Fruit fly (Drosophila melanogaster) whole organism, embryonic: ENCODE data around the gene CG9760.

ENCODE experiments used
- B-H2 ChIP-seq: fragments of 200-800 bp; sonication (Bioruptor generic); optimal IDR thresholded peaks from 2 replicates; lab custom pipeline; 2018; ENCODE audit warnings: missing biosample characterization, mild to moderate bottlenecking, missing genetic modification characterization
- Bdp1 ChIP-seq: fragments of 200-800 bp; sonication (Bioruptor generic); optimal IDR thresholded peaks from 3 replicates; lab custom pipeline; 2016; ENCODE audit warnings: missing biosample characterization, missing genetic modification characterization
- BtbVII ChIP-seq: fragments of 200-800 bp; sonication (Bioruptor generic); optimal IDR thresholded peaks from 3 replicates; lab custom pipeline; 2017; ENCODE audit warnings: missing biosample characterization, mild to moderate bottlenecking, missing genetic modification characterization
- CG14014 ChIP-seq: fragments of 200-800 bp; sonication (Bioruptor generic); IDR thresholded peaks from 2 replicates; pipeline ENCODE4 v1.3.6; 2022; ENCODE audit warnings: missing biosample characterization, missing genetic modification characterization
- CG14710 ChIP-seq: fragments of 200-800 bp; sonication (Bioruptor generic); optimal IDR thresholded peaks from 3 replicates; lab custom pipeline; 2019; ENCODE audit warnings: missing biosample characterization, mild to moderate bottlenecking, missing genetic modification characterization, moderate library complexity
- CG1602 ChIP-seq: fragments of 200-800 bp; sonication (Bioruptor generic); optimal IDR thresholded peaks from 3 replicates; lab custom pipeline; 2016; ENCODE audit warnings: missing biosample characterization, missing genetic modification characterization
- CG18262 ChIP-seq: fragments of 200-800 bp; optimal IDR thresholded peaks from 3 replicates; lab custom pipeline; 2019; ENCODE audit warnings: missing biosample characterization, mild to moderate bottlenecking, missing genetic modification characterization, moderate library complexity
- CG2116 ChIP-seq: fragments of 200-800 bp; sonication (Bioruptor generic); optimal IDR thresholded peaks from 3 replicates; lab custom pipeline; 2018; ENCODE audit warnings: missing biosample characterization, mild to moderate bottlenecking, missing genetic modification characterization
- CG2712 ChIP-seq: fragments of 200-800 bp; optimal IDR thresholded peaks from 3 replicates; lab custom pipeline; 2019; ENCODE audit warnings: missing biosample characterization, mild to moderate bottlenecking, missing genetic modification characterization, moderate library complexity
- CG2889 ChIP-seq: fragments of 200-800 bp; sonication (Bioruptor generic); IDR thresholded peaks from 3 replicates; pipeline ENCODE4 v1.3.6; 2022; ENCODE audit warnings: missing biosample characterization, missing genetic modification characterization
- CG30020 ChIP-seq: fragments of 200-800 bp; optimal IDR thresholded peaks from 2 replicates; lab custom pipeline; 2019; ENCODE audit warnings: missing biosample characterization, mild to moderate bottlenecking, missing genetic modification characterization, moderate library complexity
- CG31224 ChIP-seq: fragments of 200-800 bp; sonication (Bioruptor generic); IDR thresholded peaks from 2 replicates; pipeline ENCODE4 v1.3.6; 2022; ENCODE audit warnings: missing biosample characterization, missing genetic modification characterization
- CG3281 ChIP-seq: fragments of 200-800 bp; sonication (Bioruptor generic); optimal IDR thresholded peaks from 3 replicates; lab custom pipeline; 2017; ENCODE audit warnings: missing biosample characterization, mild to moderate bottlenecking, missing genetic modification characterization
- CG3847 ChIP-seq: fragments of 200-800 bp; sonication (Bioruptor generic); IDR thresholded peaks from 2 replicates; pipeline ENCODE4 v1.3.6; 2022; ENCODE audit warnings: missing biosample characterization, missing genetic modification characterization
- CG42726 ChIP-seq: fragments of 200-800 bp; sonication (Bioruptor generic); IDR thresholded peaks from 2 replicates; pipeline ENCODE4 v1.3.6; 2022; ENCODE audit warnings: missing biosample characterization, missing genetic modification characterization; ENCODE audit not compliant: partially characterized antibody
- CG4282 ChIP-seq: fragments of 200-800 bp; sonication (Bioruptor generic); optimal IDR thresholded peaks from 2 replicates; lab custom pipeline; 2016; ENCODE audit warnings: missing biosample characterization, missing genetic modification characterization
- CG4328 ChIP-seq: fragments of 200-800 bp; sonication (Bioruptor generic); optimal IDR thresholded peaks from 3 replicates; lab custom pipeline; 2017; ENCODE audit warnings: missing biosample characterization, missing genetic modification reagents, missing genetic modification characterization
- CG4404 ChIP-seq: fragments of 200-800 bp; sonication (Bioruptor generic); IDR thresholded peaks from 2 replicates; pipeline ENCODE4 v1.3.6; 2022; ENCODE audit warnings: missing biosample characterization, missing genetic modification characterization
- CG4854 ChIP-seq: fragments of 200-800 bp; sonication (Bioruptor generic); optimal IDR thresholded peaks from 2 replicates; lab custom pipeline; 2016; ENCODE audit warnings: missing biosample characterization, missing genetic modification characterization, inconsistent platforms
- CG5245 ChIP-seq: fragments of 200-800 bp; sonication (Bioruptor generic); optimal IDR thresholded peaks from 3 replicates; lab custom pipeline; 2016; ENCODE audit warnings: missing biosample characterization, missing genetic modification characterization
- CG6791 ChIP-seq: fragments of 200-800 bp; sonication (Bioruptor generic); IDR thresholded peaks from 3 replicates; pipeline ENCODE4 v1.3.6; 2022; ENCODE audit warnings: missing biosample characterization, missing genetic modification characterization; ENCODE audit not compliant: partially characterized antibody
- CG7372 ChIP-seq: fragments of 200-800 bp; sonication (Bioruptor generic); IDR thresholded peaks from 2 replicates; pipeline ENCODE4 v1.3.6; 2022; ENCODE audit warnings: missing biosample characterization, missing genetic modification characterization
- CG7745 ChIP-seq: fragments of 200-800 bp; sonication (Bioruptor generic); optimal IDR thresholded peaks from 2 replicates; lab custom pipeline; 2018; ENCODE audit warnings: missing biosample characterization, mild to moderate bottlenecking, missing genetic modification characterization, moderate library complexity
- CG7928 ChIP-seq: fragments of 200-800 bp; sonication (Bioruptor generic); optimal IDR thresholded peaks from 2 replicates; lab custom pipeline; 2017; ENCODE audit warnings: missing biosample characterization, mild to moderate bottlenecking, missing genetic modification characterization
- Deaf1 ChIP-seq: fragments of 200-800 bp; optimal IDR thresholded peaks from 3 replicates; lab custom pipeline; 2019; ENCODE audit warnings: missing biosample characterization, mild to moderate bottlenecking, missing genetic modification characterization, moderate library complexity
- Dip3 ChIP-seq: fragments of 200-800 bp; sonication (Bioruptor generic); optimal IDR thresholded peaks from 3 replicates; lab custom pipeline; 2016; ENCODE audit warnings: missing biosample characterization, missing genetic modification characterization
- Dll ChIP-seq: fragments of 200-800 bp; sonication (Bioruptor generic); IDR thresholded peaks from 4 replicates; pipeline ENCODE4 v1.3.6; 2022; ENCODE audit warnings: missing biosample characterization, missing genetic modification characterization; ENCODE audit not compliant: partially characterized antibody
- H2.0 ChIP-seq: fragments of 200-800 bp; sonication (Bioruptor generic); IDR thresholded peaks from 2 replicates; pipeline ENCODE4 v1.3.6; 2022; ENCODE audit warnings: missing biosample characterization, missing genetic modification characterization
- HHEX ChIP-seq: fragments of 200-800 bp; sonication (Bioruptor generic); optimal IDR thresholded peaks from 3 replicates; lab custom pipeline; 2017; ENCODE audit warnings: missing biosample characterization, mild to moderate bottlenecking, missing genetic modification characterization, missing genetic modification reagents
- Hmx ChIP-seq: fragments of 200-800 bp; sonication (Bioruptor generic); optimal IDR thresholded peaks from 2 replicates; lab custom pipeline; 2016; ENCODE audit warnings: missing biosample characterization, missing genetic modification characterization
- Lpt ChIP-seq: fragments of >200 bp; optimal IDR thresholded peaks from 2 replicates; lab custom pipeline; 2018; ENCODE audit warnings: missing biosample characterization, missing genetic modification characterization
- NC2α ChIP-seq: fragments of 200-800 bp; sonication (Bioruptor generic); optimal IDR thresholded peaks from 2 replicates; lab custom pipeline; 2016; ENCODE audit warnings: missing biosample characterization, missing genetic modification characterization
- Ptx1 ChIP-seq: fragments of 200-800 bp; sonication (Bioruptor generic); IDR thresholded peaks from 2 replicates; pipeline ENCODE4 v1.3.6; 2022; ENCODE audit warnings: missing biosample characterization, missing genetic modification characterization
- ap ChIP-seq: fragments of 200-800 bp; sonication (Bioruptor generic); IDR thresholded peaks from 2 replicates; pipeline ENCODE4 v1.3.6; 2022; ENCODE audit warnings: missing biosample characterization, missing genetic modification characterization
- bigmax ChIP-seq: fragments of 200-800 bp; sonication (Bioruptor generic); optimal IDR thresholded peaks from 2 replicates; lab custom pipeline; 2018; ENCODE audit warnings: missing biosample characterization, mild to moderate bottlenecking, missing genetic modification characterization
- bsh ChIP-seq, 2 experiments: fragments of 200-800 bp; sonication (Bioruptor generic); optimal IDR thresholded peaks; 2 replicates each; lab custom pipeline; 2017 to 2018; ENCODE audit warnings: mild to moderate bottlenecking in 2 of 2, missing biosample characterization in 2 of 2, missing genetic modification characterization in 2 of 2, moderate library complexity in 1 of 2
- emc ChIP-seq: fragments of 200-800 bp; sonication (Bioruptor generic); optimal IDR thresholded peaks from 2 replicates; lab custom pipeline; 2016; ENCODE audit warnings: missing biosample characterization, missing genetic modification characterization
- kah ChIP-seq: fragments of 200-800 bp; sonication (Bioruptor generic); optimal IDR thresholded peaks from 2 replicates; lab custom pipeline; 2018; ENCODE audit warnings: missing biosample characterization, mild to moderate bottlenecking, missing genetic modification characterization
- lov ChIP-seq, 2 experiments: fragments of 200-800 bp in 1 of 2; fragments of >200 bp in 1 of 2; sonication (Bioruptor generic) in 1 of 2; IDR thresholded peaks in 1 of 2; optimal IDR thresholded peaks in 1 of 2; 2 replicates in 1 of 2; 3 replicates in 1 of 2; pipeline versions ENCODE4 v1.3.6 to Lab custom; 2017 to 2022; ENCODE audit warnings: missing biosample characterization in 1 of 2, missing genetic modification characterization in 1 of 2
- org-1 ChIP-seq: fragments of 200-800 bp; sonication (Bioruptor generic); optimal IDR thresholded peaks from 2 replicates; lab custom pipeline; 2017; ENCODE audit warnings: missing biosample characterization, missing genetic modification characterization
- otp ChIP-seq: fragments of 200-800 bp; sonication (Bioruptor generic); IDR thresholded peaks from 3 replicates; pipeline ENCODE4, ENCODE4 v1.3.6; 2022; ENCODE audit warnings: missing biosample characterization, missing genetic modification characterization
- pros ChIP-seq: fragments of 200-800 bp; sonication (Bioruptor generic); optimal IDR thresholded peaks from 3 replicates; lab custom pipeline; 2019; ENCODE audit warnings: missing biosample characterization, mild to moderate bottlenecking, missing genetic modification characterization, moderate library complexity
- ranshi ChIP-seq: fragments of 200-800 bp; sonication (Bioruptor generic); IDR thresholded peaks from 2 replicates; pipeline ENCODE4 v1.3.6; 2022; ENCODE audit warnings: missing biosample characterization, missing genetic modification characterization
- row ChIP-seq: fragments of 200-800 bp; sonication (Bioruptor generic); IDR thresholded peaks from 3 replicates; pipeline ENCODE4 v1.3.6; 2022; ENCODE audit warnings: missing biosample characterization, missing genetic modification characterization
- sens ChIP-seq: fragments of 200-800 bp; sonication (Bioruptor generic); peaks from one replicate; lab custom pipeline; 2016; ENCODE audit warnings: missing biosample characterization, missing genetic modification characterization
- slou ChIP-seq: fragments of 200-800 bp; sonication (Bioruptor generic); optimal IDR thresholded peaks from 3 replicates; lab custom pipeline; 2016; ENCODE audit warnings: missing biosample characterization, missing genetic modification characterization
- stc ChIP-seq: fragments of 200-800 bp; sonication (Bioruptor generic); IDR thresholded peaks from 2 replicates; pipeline ENCODE4 v1.3.6; 2022; ENCODE audit warnings: missing biosample characterization, missing genetic modification characterization
- tll ChIP-seq, 2 experiments: fragments of 200-800 bp in 1 of 2; fragments of >200 bp in 1 of 2; sonication (Bioruptor generic) in 1 of 2; optimal IDR thresholded peaks; 2 replicates each; lab custom pipeline; 2017 to 2019; ENCODE audit warnings: missing biosample characterization in 2 of 2, missing genetic modification characterization in 2 of 2, mild to moderate bottlenecking in 1 of 2, moderate library complexity in 1 of 2
- usp ChIP-seq: fragments of >200 bp; optimal IDR thresholded peaks from 2 replicates; lab custom pipeline; 2017; ENCODE audit warnings: missing biosample characterization, missing genetic modification characterization
- zen2 ChIP-seq: fragments of 200-800 bp; sonication (Bioruptor generic); IDR thresholded peaks from 3 replicates; pipeline ENCODE4 v1.3.6; 2022; ENCODE audit warnings: missing biosample characterization, missing genetic modification characterization; ENCODE audit not compliant: partially characterized antibody

Gene CG9760

dm6 chr3L:12124975-12125374 is 38.6 kb downstream of the CG9760 start, which contains the start of gene yps (continued):
- TF ChIP-seq lov (optimal IDR thresholded peaks at IDR 0.05; lab: Kevin White, UChicago): no peak
- TF ChIP-seq lov (GFP tag; IDR thresholded peaks at IDR 0.05; lab: Robert Waterston, UW): peak; percentile 97
- peak; percentile 68 for TF ChIP-seq CG30020
- peak; percentile 87 for TF ChIP-seq NC2α (GFP tag; lab: Kevin White, UChicago)
- peak; percentile 27 for TF ChIP-seq Hmx (GFP tag; lab: Kevin White, UChicago)
- TF ChIP-seq emc (GFP tag; lab: Kevin White, UChicago): peak; percentile 86
- TF ChIP-seq CG2116 (GFP tag; lab: Kevin White, UChicago): peak; percentile 99
- TF ChIP-seq CG7372 (GFP tag; lab: Robert Waterston, UW): peak; percentile 75
- TF ChIP-seq CG18262 (tag; lab: Kevin White, UChicago): peak; percentile 86
- peak; percentile 92 for TF ChIP-seq CG4854 (GFP tag; lab: Kevin White, UChicago)
- TF ChIP-seq HHEX (GFP tag; lab: Kevin White, UChicago): peak; percentile 97
- peak; percentile 91 for TF ChIP-seq CG2712
- peak; percentile 84 for TF ChIP-seq CG5245 (GFP tag; lab: Kevin White, UChicago)
- peak; percentile 97 for TF ChIP-seq otp (GFP tag; lab: Robert Waterston, UW)
- TF ChIP-seq CG3847 (GFP tag; lab: Robert Waterston, UW): peak; percentile 87
- peak; percentile 78 for TF ChIP-seq CG31224 (GFP tag; lab: Robert Waterston, UW)
- TF ChIP-seq Dll (GFP tag; lab: Robert Waterston, UW): peak; percentile 69; the same call in 3 of the 4 replicates
- peak; percentile 96 for TF ChIP-seq BtbVII (GFP tag; lab: Kevin White, UChicago)
- peak; percentile 88 for TF ChIP-seq Bdp1 (GFP tag; lab: Kevin White, UChicago)
- peak; percentile 87 for TF ChIP-seq CG7745 (tag; lab: Kevin White, UChicago)
- peak; percentile 78 for TF ChIP-seq CG7928 (GFP tag; lab: Kevin White, UChicago)
- peak; percentile 97 for TF ChIP-seq CG3281 (GFP tag; lab: Kevin White, UChicago)
- peak; percentile 58 to 88 for TF ChIP-seq bsh (GFP tag; optimal IDR thresholded peaks at IDR 0.05; lab: Kevin White, UChicago)
- TF ChIP-seq CG14710: peak; percentile 92
- TF ChIP-seq slou: peak; percentile 80
- TF ChIP-seq CG2889: peak; percentile 50; the same call in 1 of the 3 replicates
- TF ChIP-seq org-1 (GFP tag; lab: Kevin White, UChicago): peak; percentile 94
- peak; percentile 84 for TF ChIP-seq H2.0 (GFP tag; lab: Robert Waterston, UW)
- no peak for TF ChIP-seq CG4404 (GFP tag; lab: Robert Waterston, UW)
- TF ChIP-seq Lpt: no peak
- peak; percentile 88 for TF ChIP-seq CG14014
- peak; percentile 52; the same call in 2 of the 3 replicates for TF ChIP-seq row (GFP tag; lab: Robert Waterston, UW)
- peak; percentile 98 for TF ChIP-seq sens
- peak in 1 of 2 experiments; percentile 62 for TF ChIP-seq tll (GFP tag; optimal IDR thresholded peaks at IDR 0.05; lab: Kevin White, UChicago)
- no peak; the same call in 1 of the 3 replicates for TF ChIP-seq zen2 (GFP tag; lab: Robert Waterston, UW)
- peak; percentile 51; the same call in 1 of the 2 replicates for TF ChIP-seq CG42726 (GFP tag; lab: Robert Waterston, UW)
- peak; percentile 81 for TF ChIP-seq CG6791 (GFP tag; lab: Robert Waterston, UW)
- peak; percentile 69 for TF ChIP-seq Deaf1 (tag; lab: Kevin White, UChicago)
- TF ChIP-seq CG4328 (GFP tag; lab: Kevin White, UChicago): peak; percentile 97
- TF ChIP-seq stc (GFP tag; lab: Robert Waterston, UW): peak; percentile 94
- peak; percentile 94 for TF ChIP-seq kah (GFP tag; lab: Kevin White, UChicago)
- peak; percentile 82 for TF ChIP-seq Ptx1 (GFP tag; lab: Robert Waterston, UW)
- TF ChIP-seq ap: peak; percentile 86
- no peak for TF ChIP-seq usp (GFP tag; lab: Kevin White, UChicago)
- peak; percentile 84 for TF ChIP-seq Dip3 (GFP tag; lab: Kevin White, UChicago)
- peak; percentile 61 for TF ChIP-seq CG1602 (GFP tag; lab: Kevin White, UChicago)
- peak; percentile 24 for TF ChIP-seq pros (GFP tag; lab: Kevin White, UChicago)
- peak; percentile 90 for TF ChIP-seq bigmax (GFP tag; lab: Kevin White, UChicago)
- TF ChIP-seq CG4282 (GFP tag; lab: Kevin White, UChicago): peak; percentile 90
- peak; percentile 98 for TF ChIP-seq B-H2 (GFP tag; lab: Kevin White, UChicago)
- peak; percentile 86; the same call in 1 of the 2 replicates for TF ChIP-seq ranshi (GFP tag; lab: Robert Waterston, UW)
